Fruit fly (Drosophila melanogaster) whole organism, embryonic: ENCODE results near the gene rasp.

Experiments used
- ATbp ChIP-seq: fragments of 200-800 bp; sonication (Bioruptor generic); optimal IDR thresholded peaks from 2 replicates; lab custom pipeline; 2017; ENCODE audit warnings: missing biosample characterization, mild to moderate bottlenecking, missing genetic modification characterization, missing genetic modification reagents
- CG12769 ChIP-seq: fragments of 200-800 bp; sonication (Bioruptor generic); optimal IDR thresholded peaks from 2 replicates; lab custom pipeline; 2019; ENCODE audit warnings: missing biosample characterization, mild to moderate bottlenecking, missing genetic modification characterization, moderate library complexity
- CG2199 ChIP-seq: fragments of 200-800 bp; sonication (Bioruptor generic); IDR thresholded peaks from 3 replicates; pipeline ENCODE4 v1.3.6; 2022; ENCODE audit warnings: missing biosample characterization, missing genetic modification characterization
- CG2678 ChIP-seq: fragments of 200-800 bp; sonication (Bioruptor generic); optimal IDR thresholded peaks from 3 replicates; lab custom pipeline; 2019; ENCODE audit warnings: missing biosample characterization, mild to moderate bottlenecking, missing genetic modification characterization, moderate library complexity
- CG8944 ChIP-seq: fragments of 200-800 bp; sonication (Bioruptor generic); optimal IDR thresholded peaks from 3 replicates; lab custom pipeline; 2016; ENCODE audit warnings: missing biosample characterization, missing genetic modification characterization
- Deaf1 ChIP-seq: fragments of 200-800 bp; optimal IDR thresholded peaks from 3 replicates; lab custom pipeline; 2019; ENCODE audit warnings: missing biosample characterization, mild to moderate bottlenecking, missing genetic modification characterization, moderate library complexity
- Fer3 ChIP-seq: fragments of 200-800 bp; sonication (Bioruptor generic); optimal IDR thresholded peaks from 2 replicates; lab custom pipeline; 2018; ENCODE audit warnings: missing biosample characterization, mild to moderate bottlenecking, missing genetic modification characterization, moderate library complexity
- HLH4C ChIP-seq: fragments of 200-800 bp; sonication (Bioruptor generic); IDR thresholded peaks from 3 replicates; pipeline ENCODE4 v1.3.6; 2022; ENCODE audit warnings: missing biosample characterization, missing genetic modification characterization; ENCODE audit not compliant: partially characterized antibody
- Hr78 ChIP-seq, 2 experiments: fragments of 200-800 bp in 1 of 2; fragments of >200 bp in 1 of 2; sonication (Bioruptor generic) in 1 of 2; optimal IDR thresholded peaks; 2 replicates each; lab custom pipeline; 2017 to 2019; ENCODE audit warnings: missing biosample characterization in 2 of 2, missing genetic modification characterization in 2 of 2, mild to moderate bottlenecking in 1 of 2, moderate library complexity in 1 of 2
- Hsf ChIP-seq: fragments of 200-800 bp; sonication (Bioruptor generic); optimal IDR thresholded peaks from 3 replicates; lab custom pipeline; 2016; ENCODE audit warnings: missing biosample characterization, missing genetic modification characterization
- Med ChIP-seq: fragments of 200-800 bp; sonication (Bioruptor generic); peaks from one replicate; lab custom pipeline; 2016; ENCODE audit warnings: missing biosample characterization, missing genetic modification characterization, mild to moderate bottlenecking, inconsistent platforms, moderate library complexity
- Oaz ChIP-seq: fragments of 200-800 bp; sonication (Bioruptor generic); IDR thresholded peaks from 2 replicates; pipeline ENCODE4 v1.3.6; 2022; ENCODE audit warnings: missing biosample characterization, missing genetic modification characterization
- Optix ChIP-seq: fragments of 200-800 bp; sonication (Bioruptor generic); IDR thresholded peaks from 3 replicates; pipeline ENCODE4 v1.3.6; 2022; ENCODE audit warnings: missing biosample characterization, missing genetic modification characterization
- Pdp1 ChIP-seq, 2 experiments: fragments of 200-800 bp; sonication (Bioruptor generic); optimal IDR thresholded peaks; 3 replicates each; lab custom pipeline; 2016; ENCODE audit warnings: missing biosample characterization in 2 of 2, missing genetic modification characterization in 2 of 2, mild to moderate bottlenecking in 1 of 2, moderate library complexity in 1 of 2
- Rfx ChIP-seq: fragments of 200-800 bp; sonication (Bioruptor generic); IDR thresholded peaks from 2 replicates; pipeline ENCODE4 v1.3.6; 2022; ENCODE audit warnings: missing biosample characterization, missing genetic modification characterization
- Vsx1 ChIP-seq: fragments of 200-800 bp; sonication (Bioruptor generic); optimal IDR thresholded peaks from 2 replicates; lab custom pipeline; 2017; ENCODE audit warnings: missing biosample characterization, mild to moderate bottlenecking, missing genetic modification characterization, missing genetic modification reagents
- az2 ChIP-seq: fragments of 200-800 bp; sonication (Bioruptor generic); optimal IDR thresholded peaks from 3 replicates; lab custom pipeline; 2016; ENCODE audit warnings: missing biosample characterization, missing genetic modification characterization
- bsh ChIP-seq, 2 experiments: fragments of 200-800 bp; sonication (Bioruptor generic); optimal IDR thresholded peaks; 2 replicates each; lab custom pipeline; 2017 to 2018; ENCODE audit warnings: mild to moderate bottlenecking in 2 of 2, missing biosample characterization in 2 of 2, missing genetic modification characterization in 2 of 2, moderate library complexity in 1 of 2
- chinmo ChIP-seq: fragments of 200-800 bp; sonication (Bioruptor generic); IDR thresholded peaks from 4 replicates; pipeline ENCODE4 v1.3.6; 2022; ENCODE audit warnings: missing biosample characterization, missing genetic modification characterization; ENCODE audit not compliant: partially characterized antibody
- crol ChIP-seq: fragments of 200-800 bp; sonication (Bioruptor generic); IDR thresholded peaks from 2 replicates; pipeline ENCODE4 v1.3.6; 2022; ENCODE audit warnings: missing biosample characterization, missing genetic modification characterization
- dysf ChIP-seq: fragments of 200-800 bp; sonication (Bioruptor generic); IDR thresholded peaks from 3 replicates; pipeline ENCODE4 v1.3.6; 2022; ENCODE audit warnings: missing biosample characterization, missing genetic modification characterization
- eyg ChIP-seq: fragments of 200-800 bp; sonication (Bioruptor generic); optimal IDR thresholded peaks from 3 replicates; lab custom pipeline; 2016; ENCODE audit warnings: missing biosample characterization, missing genetic modification characterization
- fd64A ChIP-seq: fragments of 200-800 bp; sonication (Bioruptor generic); optimal IDR thresholded peaks from 3 replicates; lab custom pipeline; 2018; ENCODE audit warnings: missing biosample characterization, mild to moderate bottlenecking, missing genetic modification characterization
- grau ChIP-seq: fragments of 200-800 bp; optimal IDR thresholded peaks from 3 replicates; lab custom pipeline; 2019; ENCODE audit warnings: missing biosample characterization, mild to moderate bottlenecking, missing genetic modification characterization, moderate library complexity
- gro ChIP-seq: fragments of 200-800 bp; sonication (Bioruptor generic); optimal IDR thresholded peaks from 2 replicates; lab custom pipeline; 2016; ENCODE audit warnings: missing biosample characterization, missing genetic modification characterization
- hkb ChIP-seq, 2 experiments: fragments of 200-800 bp in 1 of 2; fragments of >200 bp in 1 of 2; sonication (Bioruptor generic) in 1 of 2; IDR thresholded peaks in 1 of 2; optimal IDR thresholded peaks in 1 of 2; 2 replicates each; pipeline versions ENCODE4 v1.3.6 to Lab custom; 2017 to 2022; ENCODE audit warnings: missing biosample characterization in 1 of 2, missing genetic modification characterization in 1 of 2
- kni ChIP-seq: fragments of 200-800 bp; sonication (Bioruptor generic); optimal IDR thresholded peaks from 3 replicates; lab custom pipeline; 2017; ENCODE audit warnings: mild to moderate bottlenecking, missing biosample characterization, missing genetic modification reagents, missing genetic modification characterization
- otp ChIP-seq: fragments of 200-800 bp; sonication (Bioruptor generic); IDR thresholded peaks from 3 replicates; pipeline ENCODE4, ENCODE4 v1.3.6; 2022; ENCODE audit warnings: missing biosample characterization, missing genetic modification characterization
- sd ChIP-seq: fragments of 200-800 bp; sonication (Bioruptor generic); optimal IDR thresholded peaks from 3 replicates; lab custom pipeline; 2018; ENCODE audit warnings: missing biosample characterization, mild to moderate bottlenecking, missing genetic modification characterization, moderate library complexity
- sens ChIP-seq: fragments of 200-800 bp; sonication (Bioruptor generic); peaks from one replicate; lab custom pipeline; 2016; ENCODE audit warnings: missing biosample characterization, missing genetic modification characterization
- slbo ChIP-seq: fragments of 200-800 bp; sonication (Bioruptor generic); IDR thresholded peaks from 2 replicates; pipeline ENCODE4 v1.3.6; 2022; ENCODE audit warnings: missing biosample characterization, missing genetic modification characterization
- sna ChIP-seq: fragments of 200-800 bp; sonication (Bioruptor generic); IDR thresholded peaks from 2 replicates; pipeline ENCODE4 v1.3.6; 2022; ENCODE audit warnings: missing biosample characterization, missing genetic modification characterization; ENCODE audit not compliant: partially characterized antibody
- so ChIP-seq: fragments of 200-800 bp; sonication (Bioruptor generic); IDR thresholded peaks from 3 replicates; pipeline ENCODE4 v1.3.6; 2022; ENCODE audit warnings: missing biosample characterization, missing genetic modification characterization
- sr ChIP-seq: fragments of 200-800 bp; sonication (Bioruptor generic); IDR thresholded peaks from 3 replicates; pipeline ENCODE4 v1.3.6; 2022; ENCODE audit warnings: missing biosample characterization, missing genetic modification characterization

Gene rasp

dm6 chr3L:3122688-3123316 is 39.2 kb upstream of the rasp start (continued):
- TF ChIP-seq slbo (0 out of 2 replicates have a peak, but pooled peaks have one; percentile 3), az2 (GFP tag; lab: Kevin White, UChicago) (no peak), Hsf (no peak), CG2678 (tag; lab: Kevin White, UChicago) (no peak), CG8944 (no peak), fd64A (GFP tag; lab: Kevin White, UChicago) (peak; percentile 32), CG2199 (GFP tag; lab: Robert Waterston, UW) (0 out of 3 replicates have a peak, but pooled peaks have one; percentile 26), Deaf1 (peak; percentile 13), crol (GFP tag; lab: Robert Waterston, UW) (peak; percentile 94), HLH4C (GFP tag; lab: Robert Waterston, UW) (no peak), eyg (GFP tag; lab: Kevin White, UChicago) (no peak), dysf (0 out of 3 replicates have a peak, but pooled peaks have one; percentile 26), Pdp1 (GFP tag; optimal IDR thresholded peaks at IDR 0.05; lab: Kevin White, UChicago) (peak in 1 of 2 experiments; percentile 83)

- TF ChIP-seq Oaz, result 0 out of 2 replicates have a peak, but pooled peaks have one; percentile 16
- peak; percentile 66 for TF ChIP-seq Med
- TF ChIP-seq Fer3 (tag; lab: Kevin White, UChicago), result no peak
- TF ChIP-seq gro (GFP tag; lab: Kevin White, UChicago), result no peak
- TF ChIP-seq grau (tag; lab: Kevin White, UChicago), result peak; percentile 45
Observed at dm6 chr3L:3124519-3124918, 37.5 kb upstream of the rasp start.

dm6 chr3L:3124939-3125648 is 36.9 kb upstream of the rasp start:
- TF ChIP-seq ATbp (peak; percentile 5), sd (tag; lab: Kevin White, UChicago) (peak; percentile 19), sr (GFP tag; lab: Robert Waterston, UW) (0 out of 3 replicates have a peak, but pooled peaks have one; percentile 32), Vsx1 (GFP tag; lab: Kevin White, UChicago) (peak; percentile 37), otp (GFP tag; lab: Robert Waterston, UW) (no peak), bsh (GFP tag; optimal IDR thresholded peaks at IDR 0.05; lab: Kevin White, UChicago) (no peak), Optix (GFP tag; lab: Robert Waterston, UW) (no peak), kni (GFP tag; lab: Kevin White, UChicago) (peak; percentile 3), Hr78 (GFP tag; optimal IDR thresholded peaks at IDR 0.05; lab: Kevin White, UChicago) (peak in 1 of 2 experiments; percentile 41), sna (GFP tag; lab: Robert Waterston, UW) (0 out of 2 replicates have a peak, but pooled peaks have one; percentile 18), hkb (optimal IDR thresholded peaks at IDR 0.05; lab: Kevin White, UChicago) (no peak), hkb (GFP tag; IDR thresholded peaks at IDR 0.05; lab: Robert Waterston, UW) (0 out of 2 replicates have a peak, but pooled peaks have one; percentile 15), so (0 out of 3 replicates have a peak, but pooled peaks have one; percentile 40), Rfx (GFP tag; lab: Robert Waterston, UW) (0 out of 2 replicates have a peak, but pooled peaks have one; percentile 19), chinmo (GFP tag; lab: Robert Waterston, UW) (peak; percentile 83; the same call in 2 of the 4 replicates), sens (peak; percentile 51), CG12769 (peak; percentile 54)
